Fruit fly (Drosophila melanogaster) whole organism, prepupa: ENCODE data around the gene bou.

Experiments used
- Blimp-1 ChIP-seq: fragments of 200-800 bp; sonication (Bioruptor generic); optimal IDR thresholded peaks from 3 replicates; lab custom pipeline; 2017; ENCODE audit warnings: missing biosample characterization, missing genetic modification characterization, mild to moderate bottlenecking, moderate library complexity, missing genetic modification reagents
- CG10631 ChIP-seq: fragments of 200-800 bp; sonication (Bioruptor generic); optimal IDR thresholded peaks from 2 replicates; lab custom pipeline; 2016; ENCODE audit warnings: missing biosample characterization, missing genetic modification characterization
- CG11294 ChIP-seq: fragments of 200-800 bp; sonication (Bioruptor generic); IDR thresholded peaks from 2 replicates; pipeline ENCODE4 v1.3.6; 2022; ENCODE audit warnings: missing biosample characterization, missing genetic modification characterization
- CG11762 ChIP-seq: fragments of 200-800 bp; sonication (Bioruptor generic); optimal IDR thresholded peaks from 3 replicates; lab custom pipeline; 2016; ENCODE audit warnings: missing biosample characterization, missing genetic modification characterization; ENCODE audit not compliant: insufficient read depth
- CG11902 ChIP-seq: fragments of 200-800 bp; sonication (Bioruptor generic); optimal IDR thresholded peaks from 3 replicates; lab custom pipeline; 2016; ENCODE audit warnings: missing biosample characterization, missing genetic modification characterization
- CG1621 ChIP-seq: fragments of 200-800 bp; sonication (Bioruptor generic); optimal IDR thresholded peaks from 3 replicates; lab custom pipeline; 2018; ENCODE audit warnings: missing biosample characterization, mild to moderate bottlenecking, missing genetic modification characterization
- CG16779 ChIP-seq: fragments of 200-800 bp; sonication (Bioruptor generic); optimal IDR thresholded peaks from 3 replicates; lab custom pipeline; 2017; ENCODE audit warnings: missing biosample characterization, mild to moderate bottlenecking, missing genetic modification characterization
- CG31627 ChIP-seq: fragments of 200-800 bp; sonication (Bioruptor generic); optimal IDR thresholded peaks from 3 replicates; lab custom pipeline; 2016; ENCODE audit warnings: missing biosample characterization, missing genetic modification characterization
- CG32006 ChIP-seq: fragments of 200-800 bp; sonication (Bioruptor generic); optimal IDR thresholded peaks from 3 replicates; lab custom pipeline; 2017; ENCODE audit warnings: missing biosample characterization, mild to moderate bottlenecking, missing genetic modification characterization
- CG34406 ChIP-seq: fragments of 200-800 bp; sonication (Bioruptor generic); optimal IDR thresholded peaks from 3 replicates; lab custom pipeline; 2016; ENCODE audit warnings: missing biosample characterization, missing genetic modification characterization
- CG3919 ChIP-seq: fragments of 200-800 bp; sonication (Bioruptor generic); optimal IDR thresholded peaks from 3 replicates; lab custom pipeline; 2016; ENCODE audit warnings: missing biosample characterization, missing genetic modification characterization
- CG4318 ChIP-seq: fragments of 200-800 bp; sonication (Bioruptor generic); optimal IDR thresholded peaks from 3 replicates; lab custom pipeline; 2017; ENCODE audit warnings: missing biosample characterization, mild to moderate bottlenecking, missing genetic modification characterization
- CG6163 ChIP-seq: fragments of 200-800 bp; sonication (Bioruptor generic); IDR thresholded peaks from 3 replicates; pipeline ENCODE4 v1.3.6; 2022; ENCODE audit warnings: missing biosample characterization, missing genetic modification characterization
- CG6276 ChIP-seq: fragments of 200-800 bp; sonication (Bioruptor generic); optimal IDR thresholded peaks from 2 replicates; lab custom pipeline; 2017; ENCODE audit warnings: missing biosample characterization, mild to moderate bottlenecking, missing genetic modification characterization
- CG6792 ChIP-seq: fragments of 200-800 bp; sonication (Bioruptor generic); optimal IDR thresholded peaks from 3 replicates; lab custom pipeline; 2016; ENCODE audit warnings: missing biosample characterization, missing genetic modification characterization
- CG6808 ChIP-seq: fragments of 200-800 bp; sonication (Bioruptor generic); optimal IDR thresholded peaks from 3 replicates; lab custom pipeline; 2017; ENCODE audit warnings: missing biosample characterization, missing genetic modification characterization, mild to moderate bottlenecking, moderate library complexity, missing genetic modification reagents
- CG6854 ChIP-seq: fragments of 200-800 bp; sonication (Bioruptor generic); optimal IDR thresholded peaks from 2 replicates; lab custom pipeline; 2017; ENCODE audit warnings: missing biosample characterization, mild to moderate bottlenecking, missing genetic modification characterization
- CG7368 ChIP-seq: fragments of 200-800 bp; sonication (Bioruptor generic); optimal IDR thresholded peaks from 3 replicates; lab custom pipeline; 2016; ENCODE audit warnings: missing biosample characterization, missing genetic modification characterization
- CG8119 ChIP-seq: fragments of 200-800 bp; sonication (Bioruptor generic); IDR thresholded peaks from 3 replicates; pipeline ENCODE4 v1.3.6; 2022; ENCODE audit warnings: missing biosample characterization, missing genetic modification characterization
- CG8319 ChIP-seq: fragments of 200-800 bp; sonication (Bioruptor generic); optimal IDR thresholded peaks from 3 replicates; lab custom pipeline; 2016; ENCODE audit warnings: missing biosample characterization, missing genetic modification characterization
- CG8632 ChIP-seq: fragments of 200-800 bp; sonication (Bioruptor generic); optimal IDR thresholded peaks from 3 replicates; lab custom pipeline; 2016; ENCODE audit warnings: missing biosample characterization, missing genetic modification characterization
- CG9139 ChIP-seq: fragments of 200-800 bp; sonication (Bioruptor generic); optimal IDR thresholded peaks from 3 replicates; lab custom pipeline; 2017; ENCODE audit warnings: missing biosample characterization, mild to moderate bottlenecking, missing genetic modification characterization
- Eip75B ChIP-seq: fragments of 200-800 bp; sonication (Bioruptor generic); optimal IDR thresholded peaks from 3 replicates; lab custom pipeline; 2016; ENCODE audit warnings: missing biosample characterization, missing genetic modification characterization
- Eip78C ChIP-seq: fragments of 200-800 bp; sonication (Bioruptor generic); peaks from one replicate; lab custom pipeline; 2016; ENCODE audit warnings: missing biosample characterization, missing genetic modification characterization
- Ets96B ChIP-seq: fragments of 200-800 bp; optimal IDR thresholded peaks from 2 replicates; lab custom pipeline; 2019; ENCODE audit warnings: missing biosample characterization, mild to moderate bottlenecking, missing genetic modification characterization, moderate library complexity
- Gug ChIP-seq: fragments of 200-800 bp; sonication (Bioruptor generic); IDR thresholded peaks from 2 replicates; pipeline ENCODE4 v1.3.6; 2022; ENCODE audit warnings: missing biosample characterization, missing genetic modification characterization
- Hr39 ChIP-seq: fragments of 200-800 bp; sonication (Bioruptor generic); optimal IDR thresholded peaks from 2 replicates; lab custom pipeline; 2016; ENCODE audit warnings: missing biosample characterization, missing genetic modification characterization
- Met ChIP-seq: fragments of 200-800 bp; sonication (Bioruptor generic); optimal IDR thresholded peaks from 3 replicates; lab custom pipeline; 2016; ENCODE audit warnings: missing biosample characterization, missing genetic modification characterization
- OdsH ChIP-seq: fragments of 200-800 bp; sonication (Bioruptor generic); optimal IDR thresholded peaks from 3 replicates; lab custom pipeline; 2016; ENCODE audit warnings: missing biosample characterization, missing genetic modification characterization
- Smox ChIP-seq: fragments of 200-800 bp; sonication (Bioruptor generic); optimal IDR thresholded peaks from 3 replicates; lab custom pipeline; 2016; ENCODE audit warnings: missing biosample characterization, missing genetic modification characterization
- Sox102F ChIP-seq: fragments of 200-800 bp; sonication (Bioruptor generic); optimal IDR thresholded peaks from 2 replicates; lab custom pipeline; 2016; ENCODE audit warnings: missing biosample characterization, mild to moderate bottlenecking, missing genetic modification characterization
- Sox14 ChIP-seq: fragments of 200-800 bp; sonication (Bioruptor generic); optimal IDR thresholded peaks from 3 replicates; lab custom pipeline; 2016; ENCODE audit warnings: missing biosample characterization, missing genetic modification characterization
- Sox15 ChIP-seq: fragments of 200-800 bp; sonication (Bioruptor generic); optimal IDR thresholded peaks from 3 replicates; lab custom pipeline; 2016; ENCODE audit warnings: missing biosample characterization, missing genetic modification characterization
- achi ChIP-seq: fragments of 200-800 bp; sonication (Bioruptor generic); optimal IDR thresholded peaks from 3 replicates; lab custom pipeline; 2016; ENCODE audit warnings: missing biosample characterization, missing genetic modification characterization
- dac ChIP-seq: fragments of 200-800 bp; sonication (Bioruptor generic); optimal IDR thresholded peaks from 2 replicates; lab custom pipeline; 2017; ENCODE audit warnings: missing biosample characterization, mild to moderate bottlenecking, missing genetic modification characterization
- dsx ChIP-seq: fragments of 200-800 bp; optimal IDR thresholded peaks from 3 replicates; lab custom pipeline; 2019; ENCODE audit warnings: missing biosample characterization, mild to moderate bottlenecking, missing genetic modification characterization, moderate library complexity; ENCODE audit not compliant: poor library complexity, severe bottlenecking
- esn ChIP-seq: fragments of 200-800 bp; sonication (Bioruptor generic); optimal IDR thresholded peaks from 2 replicates; lab custom pipeline; 2016; ENCODE audit warnings: missing biosample characterization, mild to moderate bottlenecking, missing genetic modification characterization, moderate library complexity
- fkh ChIP-seq: fragments of 200-800 bp; sonication (Bioruptor generic); optimal IDR thresholded peaks from 3 replicates; lab custom pipeline; 2017; ENCODE audit warnings: missing biosample characterization, mild to moderate bottlenecking, missing genetic modification characterization, moderate library complexity
- lz ChIP-seq: fragments of 200-800 bp; sonication (Bioruptor generic); optimal IDR thresholded peaks from 3 replicates; lab custom pipeline; 2016; ENCODE audit warnings: missing biosample characterization, missing genetic modification characterization
- pdm3 ChIP-seq: fragments of 200-800 bp; sonication (Bioruptor generic); optimal IDR thresholded peaks from 3 replicates; lab custom pipeline; 2016; ENCODE audit warnings: missing biosample characterization, missing genetic modification characterization
- spab ChIP-seq: fragments of 200-800 bp; sonication (Bioruptor generic); optimal IDR thresholded peaks from 2 replicates; lab custom pipeline; 2017; ENCODE audit warnings: missing biosample characterization, mild to moderate bottlenecking, missing genetic modification characterization, missing genetic modification reagents
- ss ChIP-seq, 2 experiments: fragments of 200-800 bp; sonication (Bioruptor generic); optimal IDR thresholded peaks; 2 replicates in 1 of 2; 3 replicates in 1 of 2; lab custom pipeline; 2017 to 2018; ENCODE audit warnings: mild to moderate bottlenecking in 2 of 2, missing biosample characterization in 2 of 2, missing genetic modification characterization in 2 of 2, moderate library complexity in 1 of 2
- svp ChIP-seq: fragments of 200-800 bp; sonication (Bioruptor generic); peaks from one replicate; lab custom pipeline; 2016; ENCODE audit warnings: missing biosample characterization, missing genetic modification characterization
- topi ChIP-seq: fragments of 200-800 bp; sonication (Bioruptor generic); optimal IDR thresholded peaks from 3 replicates; lab custom pipeline; 2016; ENCODE audit warnings: missing biosample characterization, missing genetic modification characterization
- vri ChIP-seq: fragments of 200-800 bp; sonication (Bioruptor generic); optimal IDR thresholded peaks from 3 replicates; lab custom pipeline; 2016; ENCODE audit warnings: missing biosample characterization, mild to moderate bottlenecking, missing genetic modification characterization

The bou gene

DNA sequence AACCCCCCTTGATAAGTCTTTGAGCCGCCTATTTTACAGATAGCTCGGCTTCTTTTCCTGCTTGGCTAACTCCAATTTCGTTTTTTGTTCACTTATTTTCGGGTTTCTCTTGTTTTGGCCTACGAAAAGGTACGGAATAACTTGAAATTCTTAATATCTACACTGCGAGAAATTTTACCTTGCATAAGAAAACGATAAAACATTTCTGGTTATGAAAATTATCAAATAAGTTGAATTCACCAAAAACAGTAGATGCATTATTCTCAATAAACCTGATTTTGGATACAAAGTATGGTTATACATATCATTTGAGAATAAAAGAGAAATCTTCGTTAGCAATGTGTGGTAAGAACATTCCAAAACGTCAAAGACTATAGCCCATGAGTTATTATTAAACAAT, 4.2 kb upstream of the bou start (continued):
- TF ChIP-seq Ets96B (tag; lab: Kevin White, UChicago), result peak; percentile 46
- no peak for TF ChIP-seq CG4318 (GFP tag; lab: Kevin White, UChicago)
- TF ChIP-seq CG10631 (GFP tag; lab: Kevin White, UChicago), result peak; percentile 38

DNA sequence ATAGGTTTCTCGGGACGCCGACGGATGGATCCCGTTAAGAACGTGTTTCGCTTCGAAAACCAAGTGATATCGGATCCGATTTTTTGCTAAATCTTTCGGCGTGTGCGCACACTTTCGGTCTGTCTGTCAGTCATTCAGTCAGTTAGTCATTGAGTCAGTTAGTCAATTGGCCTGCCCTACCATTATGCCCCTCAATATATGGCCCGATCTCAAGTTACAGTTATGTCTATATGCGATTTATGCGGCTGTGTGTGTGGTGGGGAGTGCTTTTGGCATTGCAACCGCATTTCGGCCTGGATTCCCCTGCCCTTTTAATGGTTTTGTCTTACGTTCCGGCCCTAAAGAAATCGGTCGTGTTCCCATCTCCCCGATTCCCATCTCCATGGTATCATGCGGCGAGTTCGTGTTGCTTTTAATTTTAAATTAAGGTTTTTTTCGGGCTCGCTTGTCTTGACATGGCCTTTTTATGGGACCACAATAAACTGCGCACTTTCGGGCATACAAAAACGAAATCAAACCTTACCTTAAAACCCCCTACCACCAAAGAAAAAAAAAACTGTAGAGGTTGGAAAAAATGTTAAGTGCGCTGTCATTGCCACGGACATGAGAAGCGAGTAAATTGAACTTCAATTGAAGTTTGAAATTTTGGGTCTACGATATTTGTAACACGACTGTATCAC, 3.4 kb upstream of the bou start:
- TF ChIP-seq svp, result peak; percentile 65
- TF ChIP-seq Smox (GFP tag; lab: Kevin White, UChicago), result no peak

DNA sequence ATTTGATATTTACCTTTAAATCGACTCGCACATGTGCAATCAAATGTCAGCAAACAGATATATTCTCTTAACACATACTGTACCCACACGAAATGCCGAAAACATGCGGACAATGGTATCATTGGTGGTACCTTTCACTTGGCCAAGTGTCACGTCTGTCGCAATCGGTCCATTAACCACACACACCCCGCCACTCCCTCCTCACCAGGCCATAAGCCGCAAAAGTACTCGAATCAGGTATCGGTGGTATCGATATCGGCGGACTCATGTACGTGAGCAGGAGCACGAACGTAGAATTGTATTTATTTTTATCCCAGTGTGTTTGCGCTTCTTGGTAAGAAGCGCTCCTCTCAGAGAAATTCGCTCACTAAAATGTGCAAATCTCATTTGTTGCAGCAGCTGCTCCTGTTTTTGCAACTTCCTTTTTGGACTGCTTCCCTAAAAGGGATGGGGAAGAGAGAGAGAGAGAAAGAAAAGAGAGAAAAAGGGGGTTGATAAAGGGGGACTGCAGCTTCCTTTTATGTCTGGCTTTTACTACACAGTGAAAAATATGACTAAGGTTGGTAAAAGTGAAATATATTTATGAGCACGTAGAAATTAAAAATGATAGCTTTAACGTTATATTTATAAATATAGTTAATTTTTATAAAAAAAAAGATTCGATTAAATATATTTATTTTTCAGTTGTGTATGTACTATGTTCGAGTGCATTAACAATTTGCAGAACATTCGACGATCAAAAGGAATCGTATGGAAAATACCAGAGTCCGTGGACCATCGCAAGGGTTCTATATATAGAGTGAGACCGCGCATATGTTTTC, 2.6 kb upstream of the bou start:
- TF ChIP-seq topi (GFP tag; lab: Kevin White, UChicago), result peak; percentile 37
- no peak for TF ChIP-seq CG8319 (GFP tag; lab: Kevin White, UChicago)
- TF ChIP-seq pdm3 (GFP tag; lab: Kevin White, UChicago), result peak; percentile 14
- no peak for TF ChIP-seq fkh (GFP tag; lab: Kevin White, UChicago)
- TF ChIP-seq CG6854 (GFP tag; lab: Kevin White, UChicago), result peak; percentile 30
- peak; percentile 16 for TF ChIP-seq Blimp-1 (GFP tag; lab: Kevin White, UChicago)
- TF ChIP-seq CG7368 (GFP tag; lab: Kevin White, UChicago), result peak; percentile 28
- TF ChIP-seq CG31627 (GFP tag; lab: Kevin White, UChicago), result no peak
- TF ChIP-seq ss (GFP tag; optimal IDR thresholded peaks at IDR 0.05; lab: Kevin White, UChicago), result peak; percentile 87 to 88
- peak; percentile 29 for TF ChIP-seq Eip75B (GFP tag; lab: Kevin White, UChicago)
- no peak for TF ChIP-seq CG11762 (GFP tag; lab: Kevin White, UChicago)
- peak; percentile 87 for TF ChIP-seq Eip78C
- peak; percentile 31 for TF ChIP-seq Smox (GFP tag; lab: Kevin White, UChicago)
- TF ChIP-seq CG8119 (GFP tag; lab: Robert Waterston, UW), result peak; percentile 74
- peak; percentile 49 for TF ChIP-seq esn (GFP tag; lab: Kevin White, UChicago)
- TF ChIP-seq CG8632 (GFP tag; lab: Kevin White, UChicago), result peak; percentile 55
- TF ChIP-seq Hr39 (GFP tag; lab: Kevin White, UChicago), result no peak
- TF ChIP-seq CG11902 (GFP tag; lab: Kevin White, UChicago), result no peak
- TF ChIP-seq lz (GFP tag; lab: Kevin White, UChicago), result peak; percentile 28
- peak; percentile 51 for TF ChIP-seq OdsH
- TF ChIP-seq dac, result no peak
- TF ChIP-seq CG6163 (GFP tag; lab: Robert Waterston, UW), result peak; percentile 79
- peak; percentile 63 for TF ChIP-seq CG6808
- 0 out of 2 replicates have a peak, but pooled peaks have one; percentile 27 for TF ChIP-seq Gug
- TF ChIP-seq CG32006 (GFP tag; lab: Kevin White, UChicago), result peak; percentile 30
- TF ChIP-seq CG3919, result peak; percentile 62
- no peak for TF ChIP-seq vri (GFP tag; lab: Kevin White, UChicago)
- peak; percentile 51 for TF ChIP-seq CG34406 (GFP tag; lab: Kevin White, UChicago)
- TF ChIP-seq CG6276 (GFP tag; lab: Kevin White, UChicago), result no peak
- TF ChIP-seq achi (GFP tag; lab: Kevin White, UChicago), result peak; percentile 50
- TF ChIP-seq CG16779 (tag; lab: Kevin White, UChicago), result peak; percentile 45
- peak; percentile 14 for TF ChIP-seq CG9139 (GFP tag; lab: Kevin White, UChicago)
- TF ChIP-seq dsx, result peak; percentile 84
- no peak for TF ChIP-seq Sox14 (GFP tag; lab: Kevin White, UChicago)
- peak; percentile 36 for TF ChIP-seq Met (GFP tag; lab: Kevin White, UChicago)
- no peak for TF ChIP-seq CG11294 (GFP tag; lab: Robert Waterston, UW)
- peak; percentile 39 for TF ChIP-seq Sox102F
- TF ChIP-seq Sox15 (GFP tag; lab: Kevin White, UChicago), result no peak
- no peak for TF ChIP-seq CG1621 (tag; lab: Kevin White, UChicago)
- TF ChIP-seq CG6792 (GFP tag; lab: Kevin White, UChicago), result peak; percentile 52
- TF ChIP-seq spab (GFP tag; lab: Kevin White, UChicago), result peak; percentile 56
